Worm (Caenorhabditis elegans): ENCODE data around the gene K02E7.4.

Gene K02E7.4

DNA sequence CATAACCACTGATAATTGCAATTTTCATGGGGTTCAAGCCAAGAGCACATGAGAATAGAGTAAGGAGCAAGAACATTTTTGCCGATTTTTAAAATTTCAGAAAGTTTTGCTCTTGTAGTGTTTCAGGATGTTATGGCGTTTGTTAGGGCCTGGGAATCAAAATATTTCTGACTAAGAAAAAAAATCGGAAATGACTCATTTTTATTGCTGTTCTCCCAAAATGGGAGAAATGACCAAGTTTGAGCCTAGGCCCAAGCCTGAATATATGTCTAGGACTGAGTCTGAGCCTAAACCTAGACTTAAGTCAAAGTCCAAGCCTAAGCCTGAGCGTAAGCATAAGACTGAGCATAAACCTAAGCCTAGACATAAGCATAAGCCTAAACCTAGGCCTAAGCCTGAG, 32.2 kb downstream of the K02E7.4 start, which contains the start of gene T13B5.9:
Gene T13B5.9, minus strand, starts transcription at position 101 of the 400 bp plus-strand sequence.
- no peak for TF ChIP-seq W03F9.2 (tag; optimal IDR thresholded peaks at IDR 0.05)

- TF ChIP-seq dao-5 (tag; optimal IDR thresholded peaks at IDR 0.05) (no peak), him-1 (tag; optimal IDR thresholded peaks at IDR 0.05) (no peak), W03F9.2 (tag; optimal IDR thresholded peaks at IDR 0.05) (no peak)
Observed at ce11 chrII:1105291-1105690, 33.1 kb downstream of the K02E7.4 start.

ce11 chrII:1106914-1107597, 34.9 kb downstream of the K02E7.4 start, which contains the start of gene col-40:
col-40 (minus strand) TSS chrII:1106964.
- TF ChIP-seq him-1 (tag; optimal IDR thresholded peaks at IDR 0.05) (no peak), dao-5 (tag; optimal IDR thresholded peaks at IDR 0.05) (no peak), W03F9.2 (tag; optimal IDR thresholded peaks at IDR 0.05) (no peak)

DNA sequence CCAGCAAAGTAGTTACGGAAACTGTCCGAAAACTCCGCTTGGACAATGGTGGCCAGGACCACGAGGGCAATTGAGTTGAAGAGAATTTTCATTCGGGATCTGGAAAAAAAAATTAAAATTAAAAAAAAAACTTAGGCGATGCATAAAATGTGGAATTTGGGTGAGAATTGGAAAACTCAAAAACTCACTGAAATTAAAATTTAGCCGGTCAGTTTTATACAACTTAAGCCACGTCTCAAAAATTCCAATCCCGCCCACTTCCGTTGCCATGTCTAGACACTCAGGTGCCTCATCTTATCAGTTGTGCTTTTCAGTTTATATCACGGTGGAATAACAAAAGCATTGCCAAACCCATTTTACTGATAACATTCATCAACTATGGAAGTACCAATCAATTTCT, 38.7 kb downstream of the K02E7.4 start, which contains the start of gene lips-11:
Gene lips-11, minus strand, starts transcription at position 101 of the 400 bp plus-strand sequence.
- TF ChIP-seq W03F9.2 (tag; optimal IDR thresholded peaks at IDR 0.05) (no peak), dao-5 (tag; optimal IDR thresholded peaks at IDR 0.05) (no peak), him-1 (tag; optimal IDR thresholded peaks at IDR 0.05) (no peak)

ce11 chrII:1114133-1114532, 41.9 kb downstream of the K02E7.4 start, which contains the start of gene lips-12:
lips-12 (minus strand) TSS chrII:1114233.
- TF ChIP-seq him-1 (tag; optimal IDR thresholded peaks at IDR 0.05) (no peak), dao-5 (tag; optimal IDR thresholded peaks at IDR 0.05) (no peak), W03F9.2 (tag; optimal IDR thresholded peaks at IDR 0.05) (no peak)

ce11 chrII:1116521-1116920, 44.3 kb downstream of the K02E7.4 start:
- TF ChIP-seq him-1 (tag; optimal IDR thresholded peaks at IDR 0.05) (no peak), dao-5 (tag; optimal IDR thresholded peaks at IDR 0.05) (no peak), W03F9.2 (tag; optimal IDR thresholded peaks at IDR 0.05) (no peak)

ce11 chrII:1117992-1118729, 46.0 kb downstream of the K02E7.4 start, which contains the start of gene lips-13:
lips-13 (minus strand) TSS chrII:1118042.
- TF ChIP-seq dao-5 (tag; optimal IDR thresholded peaks at IDR 0.05) (no peak), him-1 (tag; optimal IDR thresholded peaks at IDR 0.05) (no peak), W03F9.2 (tag; optimal IDR thresholded peaks at IDR 0.05) (no peak)

- no peak for TF ChIP-seq him-1 (tag; optimal IDR thresholded peaks at IDR 0.05)
- no peak for TF ChIP-seq W03F9.2 (tag; optimal IDR thresholded peaks at IDR 0.05)
- TF ChIP-seq dao-5 (tag; optimal IDR thresholded peaks at IDR 0.05) = no peak
Observed at ce11 chrII:1123208-1123607, 51.0 kb downstream of the K02E7.4 start, which contains the start of the genes sut-1 and eri-3. sut-1 (minus strand) TSS chrII:1123265. eri-3 (plus strand) TSS chrII:1123534.

Measured in whole organism, L4/young adult.